Worm (Caenorhabditis elegans) whole organism, young adult: Measurements from ENCODE around the gene C06E2.5.

ENCODE experiments used
- B0019.2 ChIP-seq: fragments of 200-800 bp; sonication (Bioruptor generic); conservative IDR thresholded peaks from 2 replicates; pipeline ENCODE4 v1.3.6; 2022; ENCODE audit warnings: missing genetic modification reagents, missing genetic modification characterization, missing compliant biosample characterization
- B0035.1 ChIP-seq: sonication (generic microtip); optimal IDR thresholded peaks from 2 replicates; lab custom pipeline; 2016; ENCODE audit warnings: missing genetic modification characterization, mild to moderate bottlenecking, missing compliant biosample characterization, missing genotype, missing genetic modification reagents
- B0261.1 ChIP-seq: sonication (generic microtip); optimal IDR thresholded peaks from 2 replicates; lab custom pipeline; 2016; ENCODE audit warnings: mild to moderate bottlenecking, missing genetic modification characterization, moderate library complexity, missing compliant biosample characterization
- B0336.3 ChIP-seq: fragments of 200-800 bp; sonication (Bioruptor generic); IDR thresholded peaks from 2 replicates; pipeline ENCODE4 v1.3.6; 2022; ENCODE audit warnings: missing genetic modification characterization, missing compliant biosample characterization
- F57C9.4 ChIP-seq: sonication (generic microtip); optimal IDR thresholded peaks from 2 replicates; lab custom pipeline; 2017; ENCODE audit warnings: mild to moderate bottlenecking, missing genetic modification characterization, missing compliant biosample characterization
- T26A5.8 ChIP-seq: sonication (generic microtip); optimal IDR thresholded peaks from 2 replicates; lab custom pipeline; 2016; ENCODE audit warnings: missing genetic modification characterization, missing compliant biosample characterization
- Y53F4B.3 ChIP-seq: fragments of 200-800 bp; sonication (Bioruptor generic); IDR thresholded peaks from 2 replicates; pipeline ENCODE4 v1.3.6; 2022; ENCODE audit warnings: missing genetic modification reagents, missing genetic modification characterization, missing compliant biosample characterization
- Y53G8AR.9 ChIP-seq: fragments of 200-800 bp; sonication (Bioruptor generic); conservative IDR thresholded peaks from 2 replicates; pipeline ENCODE4 v1.3.6; 2022; ENCODE audit warnings: missing genetic modification reagents, missing genetic modification characterization, missing compliant biosample characterization
- Y56A3A.18 ChIP-seq: fragments of 200-800 bp; sonication (Bioruptor generic); IDR thresholded peaks from 2 replicates; pipeline ENCODE4 v1.3.6; 2022; ENCODE audit warnings: missing genetic modification reagents, missing genetic modification characterization, missing compliant biosample characterization
- ZK185.1 ChIP-seq: sonication (generic microtip); optimal IDR thresholded peaks from 2 replicates; lab custom pipeline; 2016; ENCODE audit warnings: mild to moderate bottlenecking, missing genetic modification characterization, missing compliant biosample characterization; ENCODE audit not compliant: poor library complexity, severe bottlenecking
- ama-1 ChIP-seq, 3 experiments: fragments of 150-350 bp in 1 of 3; sonication (generic microtip) in 2 of 3; optimal IDR thresholded peaks; 2 replicates each; lab custom pipeline; 2014 to 2018; ENCODE audit warnings: missing biosample characterization in 2 of 3, missing genetic modification characterization in 2 of 3, missing genetic modification reagents in 2 of 3
- aptf-3 ChIP-seq: fragments of 200-800 bp; sonication (Bioruptor generic); IDR thresholded peaks from 2 replicates; pipeline ENCODE4 v1.3.6; 2022; ENCODE audit warnings: missing genetic modification characterization, missing compliant biosample characterization
- cebp-1 ChIP-seq, 2 experiments: fragments of 200-800 bp in 1 of 2; sonication (Bioruptor generic) in 1 of 2; sonication (generic microtip) in 1 of 2; IDR thresholded peaks in 1 of 2; optimal IDR thresholded peaks in 1 of 2; 2 replicates each; pipeline versions ENCODE4 v1.3.6 to Lab custom; 2017 to 2022; ENCODE audit warnings: missing compliant biosample characterization in 2 of 2, missing genetic modification characterization in 2 of 2, mild to moderate bottlenecking in 1 of 2, missing genetic modification reagents in 1 of 2, moderate library complexity in 1 of 2
- ceh-27 ChIP-seq: fragments of 200-800 bp; sonication (Bioruptor generic); optimal IDR thresholded peaks from 2 replicates; lab custom pipeline; 2018; ENCODE audit warnings: mild to moderate bottlenecking, missing genetic modification characterization, moderate library complexity, missing compliant biosample characterization
- chd-7 ChIP-seq: sonication (generic microtip); optimal IDR thresholded peaks from 2 replicates; lab custom pipeline; 2016; ENCODE audit warnings: mild to moderate bottlenecking, missing genetic modification characterization, moderate library complexity, missing compliant biosample characterization
- dox-1 ChIP-seq: fragments of 200-800 bp; sonication (Bioruptor generic); IDR thresholded peaks from 2 replicates; pipeline ENCODE4 v1.3.6; 2022; ENCODE audit warnings: missing genetic modification reagents, missing genetic modification characterization, missing compliant biosample characterization
- dpl-1 ChIP-seq: fragments of 150-350 bp; optimal IDR thresholded peaks from 2 replicates; lab custom pipeline; 2014; ENCODE audit warnings: missing biosample characterization, missing genetic modification reagents, missing genetic modification characterization
- hlh-26 ChIP-seq: fragments of 200-800 bp; sonication (Bioruptor generic); conservative IDR thresholded peaks from 2 replicates; pipeline ENCODE4 v1.3.6; 2022; ENCODE audit warnings: missing genetic modification reagents, missing genetic modification characterization, missing compliant biosample characterization
- lin-26 ChIP-seq: fragments of 200-800 bp; sonication (Bioruptor generic); IDR thresholded peaks from 2 replicates; pipeline ENCODE4 v1.3.6; 2022; ENCODE audit warnings: missing genetic modification reagents, missing genetic modification characterization, missing compliant biosample characterization
- lin-54 ChIP-seq: fragments of 200-800 bp; sonication (Bioruptor generic); optimal IDR thresholded peaks from 2 replicates; lab custom pipeline; 2018; ENCODE audit warnings: mild to moderate bottlenecking, missing genetic modification characterization, missing compliant biosample characterization
- nhr-120 ChIP-seq: fragments of 200-800 bp; sonication (Bioruptor generic); IDR thresholded peaks from 2 replicates; pipeline ENCODE4 v1.3.6; 2022; ENCODE audit warnings: missing genetic modification characterization, missing compliant biosample characterization
- nhr-90 ChIP-seq: sonication (generic microtip); optimal IDR thresholded peaks from 2 replicates; lab custom pipeline; 2016; ENCODE audit warnings: missing genotype, mild to moderate bottlenecking, missing genetic modification characterization, missing compliant biosample characterization
- pha-4 ChIP-seq: fragments of 150-350 bp; sonication (generic microtip); optimal IDR thresholded peaks from 2 replicates; lab custom pipeline; 2014; ENCODE audit warnings: missing biosample characterization, missing genetic modification reagents, missing genetic modification characterization
- sdz-38 ChIP-seq: sonication (generic microtip); optimal IDR thresholded peaks from 2 replicates; lab custom pipeline; 2016; ENCODE audit warnings: missing genotype, missing genetic modification characterization, missing compliant biosample characterization
- snpc-1.1 ChIP-seq: sonication (generic microtip); optimal IDR thresholded peaks from 2 replicates; lab custom pipeline; 2017; ENCODE audit warnings: missing genetic modification characterization, mild to moderate bottlenecking, missing compliant biosample characterization, antibody characterized with exemption, moderate library complexity, missing genotype, missing genetic modification reagents; ENCODE audit not compliant: insufficient read depth
- snpc-1.3 ChIP-seq: sonication (generic microtip); optimal IDR thresholded peaks from 2 replicates; lab custom pipeline; 2017; ENCODE audit warnings: missing genetic modification characterization, mild to moderate bottlenecking, missing compliant biosample characterization, antibody characterized with exemption, moderate library complexity, missing genotype, missing genetic modification reagents; ENCODE audit not compliant: insufficient read depth
- snpc-3.4 ChIP-seq: sonication (generic microtip); optimal IDR thresholded peaks from 2 replicates; lab custom pipeline; 2017; ENCODE audit warnings: missing genetic modification characterization, mild to moderate bottlenecking, missing compliant biosample characterization, antibody characterized with exemption, moderate library complexity, missing genotype, missing genetic modification reagents
- snpc-4 ChIP-seq, 5 experiments: fragments of 150-350 bp in 1 of 5; sonication (generic microtip) in 4 of 5; optimal IDR thresholded peaks; 2 replicates each; lab custom pipeline; 2014 to 2018; ENCODE audit warnings: missing genetic modification characterization in 5 of 5, missing biosample characterization in 3 of 5, antibody characterized with exemption in 2 of 5, mild to moderate bottlenecking in 2 of 5, missing compliant biosample characterization in 2 of 5, missing genotype in 2 of 5, moderate library complexity in 2 of 5, missing genetic modification reagents in 1 of 5
- sptf-2 ChIP-seq: fragments of 200-800 bp; sonication (Bioruptor generic); optimal IDR thresholded peaks from 2 replicates; lab custom pipeline; 2018; ENCODE audit warnings: mild to moderate bottlenecking, missing genetic modification characterization, missing compliant biosample characterization
- zim-3 ChIP-seq: sonication (generic microtip); optimal IDR thresholded peaks from 2 replicates; lab custom pipeline; 2017; ENCODE audit warnings: mild to moderate bottlenecking, missing genetic modification characterization, moderate library complexity, missing compliant biosample characterization
- ztf-25 ChIP-seq: fragments of 200-800 bp; sonication (Bioruptor generic); IDR thresholded peaks from 2 replicates; pipeline ENCODE4 v1.3.6; 2022; ENCODE audit warnings: missing genetic modification reagents, missing genetic modification characterization, missing compliant biosample characterization
- ztf-28 ChIP-seq: fragments of 200-800 bp; sonication (Bioruptor generic); IDR thresholded peaks from 2 replicates; pipeline ENCODE4 v1.3.6; 2022; ENCODE audit warnings: missing genetic modification reagents, missing genetic modification characterization, missing compliant biosample characterization
- ztf-6 ChIP-seq: fragments of 200-800 bp; sonication (Bioruptor generic); IDR thresholded peaks from 2 replicates; pipeline ENCODE4 v1.3.6; 2022; ENCODE audit warnings: missing genetic modification reagents, missing genetic modification characterization, missing compliant biosample characterization

C06E2.5 gene

DNA sequence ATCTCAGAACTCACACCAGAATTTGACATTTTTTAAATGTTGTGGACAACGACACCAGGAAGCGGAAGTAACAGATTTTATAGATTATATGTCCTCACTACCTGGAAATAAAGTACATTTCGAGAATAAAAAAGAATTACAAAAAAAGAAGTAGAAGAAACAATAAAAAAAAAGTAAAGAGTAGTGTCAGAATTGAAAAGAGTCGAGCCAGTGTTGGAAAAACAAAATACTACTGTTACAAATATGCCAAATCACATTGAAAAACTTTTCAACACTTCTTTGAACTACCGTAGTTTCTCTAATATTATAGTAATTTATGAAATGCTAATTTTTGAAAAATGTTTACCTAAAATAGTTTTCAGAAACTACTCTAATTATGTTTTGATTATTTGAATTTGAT is 17.0 kb upstream of the C06E2.5 start, which contains the start of gene C06E2.1:
Gene C06E2.1, minus strand, starts transcription at position 101 of the 400 bp plus-strand sequence.
- no peak for TF ChIP-seq B0035.1 (tag; lab: Kevin White, UChicago)
- no peak for TF ChIP-seq dpl-1 (GFP tag; lab: Kevin White, UChicago)
- no peak for TF ChIP-seq snpc-4 (GFP tag; optimal IDR thresholded peaks at IDR 0.05; lab: Kevin White, UChicago)
- no peak for TF ChIP-seq snpc-4 (tag; optimal IDR thresholded peaks at IDR 0.05; lab: Kevin White, UChicago)
- TF ChIP-seq Y56A3A.18, result no peak
- TF ChIP-seq ztf-6 (GFP tag; lab: Robert Waterston, UW), result no peak
- no peak for TF ChIP-seq lin-26 (GFP tag; lab: Robert Waterston, UW)
- no peak for TF ChIP-seq B0336.3 (GFP tag; lab: Robert Waterston, UW)
- no peak for TF ChIP-seq snpc-1.1 (tag; lab: Kevin White, UChicago)
- TF ChIP-seq ZK185.1 (tag; lab: Kevin White, UChicago), result no peak
- TF ChIP-seq ztf-25 (GFP tag; lab: Robert Waterston, UW), result no peak
- no peak for TF ChIP-seq pha-4 (tag; lab: Kevin White, UChicago)
- TF ChIP-seq, all 124 proteins: peak for 0

DNA sequence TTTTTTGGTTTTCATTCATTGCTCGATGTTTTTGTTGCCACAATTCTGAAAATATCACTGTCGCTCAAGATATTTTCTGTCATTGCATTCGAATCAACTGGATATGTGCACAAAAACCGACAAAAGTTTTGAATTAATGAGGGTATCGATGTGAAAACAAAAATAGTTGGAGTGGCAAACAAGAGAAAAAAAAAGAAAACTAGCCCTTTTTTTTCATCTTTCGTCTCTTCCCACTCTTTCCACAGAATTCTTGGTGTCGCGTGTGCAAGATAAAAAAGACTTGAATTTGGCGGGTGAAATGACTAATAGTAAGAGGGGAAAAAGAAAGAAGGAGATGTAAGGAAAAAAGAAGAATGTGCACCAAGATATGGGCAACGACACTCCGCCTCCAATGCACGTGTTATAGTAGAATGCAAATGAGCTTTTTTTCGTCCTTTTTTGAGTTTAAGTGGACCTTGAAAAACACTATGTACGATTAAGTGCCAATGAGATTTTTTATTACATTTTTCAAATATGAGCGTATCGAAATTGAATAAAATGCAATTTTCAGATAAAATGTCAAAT is 11.4 kb upstream of the C06E2.5 start, which contains the start of the genes ubc-22 and ubc-21:
Gene ubc-22, minus strand, starts transcription at position 51 of the 564 bp plus-strand sequence.
Gene ubc-21, plus strand, starts transcription at position 514 of the 564 bp plus-strand sequence.
- TF ChIP-seq Y53F4B.3, result no peak
- TF ChIP-seq snpc-3.4, result no peak
- no peak for TF ChIP-seq B0261.1 (tag; lab: Kevin White, UChicago)
- no peak for TF ChIP-seq zim-3
- no peak for TF ChIP-seq cebp-1 (GFP tag; IDR thresholded peaks at IDR 0.05; lab: Robert Waterston, UW)
- no peak for TF ChIP-seq cebp-1 (tag; optimal IDR thresholded peaks at IDR 0.05; lab: Kevin White, UChicago)
- TF ChIP-seq, all 124 proteins: peak for 0

DNA sequence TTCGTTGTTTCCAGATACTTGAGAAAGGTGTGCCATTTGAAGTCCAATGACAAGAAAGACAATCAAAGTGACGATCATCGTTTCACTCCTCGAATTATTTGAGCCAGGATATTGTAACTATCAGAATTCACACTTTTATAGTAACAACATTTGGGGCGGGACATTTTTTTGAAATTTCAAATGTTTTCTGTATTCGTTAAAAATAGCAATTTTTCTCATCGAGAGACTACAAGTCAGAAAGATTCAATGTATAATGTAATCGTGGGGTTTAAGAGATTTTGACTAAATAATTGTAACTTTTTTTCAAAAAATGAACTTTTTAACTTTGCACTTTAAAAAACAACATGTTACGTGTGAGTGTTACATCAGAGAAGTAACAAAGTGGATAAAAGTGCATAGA is 8.8 kb upstream of the C06E2.5 start, which contains the start of gene ins-9:
Gene ins-9, minus strand, starts transcription at position 101 of the 400 bp plus-strand sequence.
- TF ChIP-seq ztf-28 (GFP tag; lab: Robert Waterston, UW) (no peak), Y53G8AR.9 (GFP tag; lab: Robert Waterston, UW) (no peak), sptf-2 (GFP tag; lab: Kevin White, UChicago) (no peak), snpc-1.3 (tag; lab: Kevin White, UChicago) (no peak), F57C9.4 (tag; lab: Kevin White, UChicago) (no peak), sdz-38 (no peak), lin-54 (GFP tag; lab: Kevin White, UChicago) (no peak), ama-1 (optimal IDR thresholded peaks at IDR 0.05; lab: Kevin White, UChicago) (no peak), ama-1 (GFP tag; optimal IDR thresholded peaks at IDR 0.05; lab: Kevin White, UChicago) (no peak), ceh-27 (GFP tag; lab: Kevin White, UChicago) (no peak), hlh-26 (GFP tag; lab: Robert Waterston, UW) (no peak), dox-1 (GFP tag; lab: Robert Waterston, UW) (no peak), aptf-3 (GFP tag; lab: Robert Waterston, UW) (no peak), zim-3 (no peak), T26A5.8 (tag; lab: Kevin White, UChicago) (no peak), B0261.1 (tag; lab: Kevin White, UChicago) (no peak), B0019.2 (no peak), nhr-90 (tag; lab: Kevin White, UChicago) (no peak), B0336.3 (GFP tag; lab: Robert Waterston, UW) (no peak), chd-7 (tag; lab: Kevin White, UChicago) (no peak), nhr-120 (GFP tag; lab: Robert Waterston, UW) (no peak)
